Fruit fly (Drosophila melanogaster) whole organism, embryonic: Measurements from ENCODE around the gene oxt.

Experiments
- B-H1 ChIP-seq: fragments of 200-800 bp; sonication (Bioruptor generic); IDR thresholded peaks from 3 replicates; pipeline ENCODE4 v1.3.6; 2022; ENCODE audit warnings: missing biosample characterization, missing genetic modification characterization
- CG10274 ChIP-seq: fragments of 200-800 bp; sonication (Bioruptor generic); optimal IDR thresholded peaks from 3 replicates; lab custom pipeline; 2017; ENCODE audit warnings: missing biosample characterization, mild to moderate bottlenecking, missing genetic modification characterization
- CG12942 ChIP-seq: fragments of 200-800 bp; sonication (Bioruptor generic); optimal IDR thresholded peaks from 3 replicates; lab custom pipeline; 2016; ENCODE audit warnings: missing biosample characterization, missing genetic modification characterization
- CG1602 ChIP-seq: fragments of 200-800 bp; sonication (Bioruptor generic); optimal IDR thresholded peaks from 3 replicates; lab custom pipeline; 2016; ENCODE audit warnings: missing biosample characterization, missing genetic modification characterization
- CG1792 ChIP-seq: fragments of 200-800 bp; sonication (Bioruptor generic); optimal IDR thresholded peaks from 2 replicates; lab custom pipeline; 2016; ENCODE audit warnings: missing biosample characterization, missing genetic modification characterization
- CG18011 ChIP-seq: fragments of 200-800 bp; sonication (Bioruptor generic); optimal IDR thresholded peaks from 2 replicates; lab custom pipeline; 2017; ENCODE audit warnings: missing biosample characterization, missing genetic modification characterization, mild to moderate bottlenecking, moderate library complexity, missing genotype
- CG2120 ChIP-seq: fragments of 200-800 bp; sonication (Bioruptor generic); optimal IDR thresholded peaks from 3 replicates; lab custom pipeline; 2016; ENCODE audit warnings: missing biosample characterization, missing genetic modification characterization
- CG2712 ChIP-seq: fragments of 200-800 bp; optimal IDR thresholded peaks from 3 replicates; lab custom pipeline; 2019; ENCODE audit warnings: missing biosample characterization, mild to moderate bottlenecking, missing genetic modification characterization, moderate library complexity
- CG31224 ChIP-seq: fragments of 200-800 bp; sonication (Bioruptor generic); IDR thresholded peaks from 2 replicates; pipeline ENCODE4 v1.3.6; 2022; ENCODE audit warnings: missing biosample characterization, missing genetic modification characterization
- CG3407 ChIP-seq: fragments of 200-800 bp; sonication (Bioruptor generic); optimal IDR thresholded peaks from 2 replicates; lab custom pipeline; 2018; ENCODE audit warnings: missing biosample characterization, mild to moderate bottlenecking, missing genetic modification characterization
- CG4424 ChIP-seq: fragments of 200-800 bp; sonication (Bioruptor generic); optimal IDR thresholded peaks from 3 replicates; lab custom pipeline; 2016; ENCODE audit warnings: missing biosample characterization, missing genetic modification characterization
- CG4707 ChIP-seq: fragments of 200-800 bp; sonication (Bioruptor generic); optimal IDR thresholded peaks from 2 replicates; lab custom pipeline; 2018; ENCODE audit warnings: missing biosample characterization, mild to moderate bottlenecking, missing genetic modification characterization, moderate library complexity
- CG4820 ChIP-seq: fragments of 200-800 bp; sonication (Bioruptor generic); optimal IDR thresholded peaks from 3 replicates; lab custom pipeline; 2016; ENCODE audit warnings: missing biosample characterization, missing genetic modification characterization
- CG5245 ChIP-seq: fragments of 200-800 bp; sonication (Bioruptor generic); optimal IDR thresholded peaks from 3 replicates; lab custom pipeline; 2016; ENCODE audit warnings: missing biosample characterization, missing genetic modification characterization
- CG5953 ChIP-seq: fragments of 200-800 bp; sonication (Bioruptor generic); IDR thresholded peaks from 2 replicates; pipeline ENCODE4 v1.3.6; 2022; ENCODE audit warnings: missing biosample characterization, missing genetic modification characterization
- CG6175 ChIP-seq: fragments of 200-800 bp; sonication (Bioruptor generic); IDR thresholded peaks from 3 replicates; pipeline ENCODE4 v1.3.6; 2022; ENCODE audit warnings: missing biosample characterization, missing genetic modification characterization
- CG7963 ChIP-seq: fragments of 200-800 bp; sonication (Bioruptor generic); IDR thresholded peaks from 3 replicates; pipeline ENCODE4 v1.3.6; 2022; ENCODE audit warnings: missing biosample characterization, missing genetic modification characterization; ENCODE audit not compliant: partially characterized antibody
- CG8944 ChIP-seq: fragments of 200-800 bp; sonication (Bioruptor generic); optimal IDR thresholded peaks from 3 replicates; lab custom pipeline; 2016; ENCODE audit warnings: missing biosample characterization, missing genetic modification characterization
- D19A ChIP-seq: fragments of 200-800 bp; optimal IDR thresholded peaks from 3 replicates; lab custom pipeline; 2019; ENCODE audit warnings: missing biosample characterization, mild to moderate bottlenecking, missing genetic modification characterization, moderate library complexity
- D19B ChIP-seq: fragments of 200-800 bp; sonication (Bioruptor generic); optimal IDR thresholded peaks from 2 replicates; lab custom pipeline; 2017; ENCODE audit warnings: missing biosample characterization, mild to moderate bottlenecking, missing genetic modification characterization
- GATAe ChIP-seq: fragments of 200-800 bp; sonication (Bioruptor generic); conservative IDR thresholded peaks from 2 replicates; pipeline ENCODE4 v1.3.6; 2022; ENCODE audit warnings: missing biosample characterization, missing genetic modification characterization
- HLH4C ChIP-seq: fragments of 200-800 bp; sonication (Bioruptor generic); IDR thresholded peaks from 3 replicates; pipeline ENCODE4 v1.3.6; 2022; ENCODE audit warnings: missing biosample characterization, missing genetic modification characterization; ENCODE audit not compliant: partially characterized antibody
- HmgZ ChIP-seq: fragments of 200-800 bp; sonication (Bioruptor generic); optimal IDR thresholded peaks from 2 replicates; lab custom pipeline; 2018; ENCODE audit warnings: missing biosample characterization, mild to moderate bottlenecking, missing genetic modification characterization
- Hr51 ChIP-seq, 2 experiments: fragments of 200-800 bp; sonication (Bioruptor generic); optimal IDR thresholded peaks; 2 replicates in 1 of 2; 3 replicates in 1 of 2; lab custom pipeline; 2016 to 2018; ENCODE audit warnings: missing biosample characterization in 2 of 2, missing genetic modification characterization in 2 of 2, mild to moderate bottlenecking in 1 of 2, moderate library complexity in 1 of 2
- Kr ChIP-seq: fragments of 200-800 bp; sonication (Bioruptor generic); optimal IDR thresholded peaks from 2 replicates; lab custom pipeline; 2017; ENCODE audit warnings: missing biosample characterization, mild to moderate bottlenecking, missing genetic modification characterization
- Mes4 ChIP-seq: fragments of 200-800 bp; sonication (Bioruptor generic); optimal IDR thresholded peaks from 2 replicates; lab custom pipeline; 2016; ENCODE audit warnings: missing biosample characterization, missing genetic modification characterization
- Optix ChIP-seq: fragments of 200-800 bp; sonication (Bioruptor generic); IDR thresholded peaks from 3 replicates; pipeline ENCODE4 v1.3.6; 2022; ENCODE audit warnings: missing biosample characterization, missing genetic modification characterization
- Trl ChIP-seq, 3 experiments: fragments of >200 bp in 2 of 3; fragments of 200-800 bp in 1 of 3; sonication (Bioruptor generic) in 1 of 3; optimal IDR thresholded peaks; 2 replicates in 1 of 3; 3 replicates in 2 of 3; lab custom pipeline; 2016 to 2017; ENCODE audit warnings: missing biosample characterization in 1 of 3, missing genetic modification characterization in 1 of 3
- Vsx1 ChIP-seq: fragments of 200-800 bp; sonication (Bioruptor generic); optimal IDR thresholded peaks from 2 replicates; lab custom pipeline; 2017; ENCODE audit warnings: missing biosample characterization, mild to moderate bottlenecking, missing genetic modification characterization, missing genetic modification reagents
- YL-1 ChIP-seq: fragments of 200-800 bp; sonication (Bioruptor generic); optimal IDR thresholded peaks from 3 replicates; lab custom pipeline; 2017; ENCODE audit warnings: missing biosample characterization, mild to moderate bottlenecking, missing genetic modification characterization
- bigmax ChIP-seq: fragments of 200-800 bp; sonication (Bioruptor generic); optimal IDR thresholded peaks from 2 replicates; lab custom pipeline; 2018; ENCODE audit warnings: missing biosample characterization, mild to moderate bottlenecking, missing genetic modification characterization
- chm ChIP-seq: fragments of 200-800 bp; sonication (Bioruptor generic); IDR thresholded peaks from 2 replicates; pipeline ENCODE4 v1.3.6; 2022; ENCODE audit warnings: missing biosample characterization, missing genetic modification characterization
- dm ChIP-seq: fragments of 200-800 bp; sonication (Bioruptor generic); optimal IDR thresholded peaks from 3 replicates; lab custom pipeline; 2016; ENCODE audit warnings: missing biosample characterization, missing genetic modification characterization
- ewg ChIP-seq: fragments of 200-800 bp; sonication (Bioruptor generic); optimal IDR thresholded peaks from 3 replicates; lab custom pipeline; 2017; ENCODE audit warnings: mild to moderate bottlenecking, missing biosample characterization, missing genetic modification reagents, missing genetic modification characterization
- exex ChIP-seq: fragments of 200-800 bp; sonication (Bioruptor generic); optimal IDR thresholded peaks from 4 replicates; lab custom pipeline; 2018; ENCODE audit warnings: missing biosample characterization, mild to moderate bottlenecking, missing genetic modification characterization, moderate library complexity
- fd102C ChIP-seq: fragments of 200-800 bp; sonication (Bioruptor generic); optimal IDR thresholded peaks from 2 replicates; lab custom pipeline; 2018; ENCODE audit warnings: missing biosample characterization, mild to moderate bottlenecking, missing genetic modification characterization, moderate library complexity
- fu2 ChIP-seq: fragments of 200-800 bp; sonication (Bioruptor generic); optimal IDR thresholded peaks from 2 replicates; lab custom pipeline; 2016; ENCODE audit warnings: missing biosample characterization, missing genetic modification characterization
- gcm ChIP-seq: fragments of 200-800 bp; sonication (Bioruptor generic); optimal IDR thresholded peaks from 2 replicates; lab custom pipeline; 2019; ENCODE audit warnings: missing biosample characterization, mild to moderate bottlenecking, missing genetic modification characterization, moderate library complexity
- inv ChIP-seq: fragments of 200-800 bp; sonication (Bioruptor generic); IDR thresholded peaks from 2 replicates; pipeline ENCODE4 v1.3.6; 2022; ENCODE audit warnings: missing biosample characterization, missing genetic modification characterization; ENCODE audit not compliant: partially characterized antibody
- lbe ChIP-seq: fragments of 200-800 bp; sonication (Bioruptor generic); optimal IDR thresholded peaks from 2 replicates; lab custom pipeline; 2016; ENCODE audit warnings: missing biosample characterization, mild to moderate bottlenecking, missing genetic modification characterization
- lov ChIP-seq, 2 experiments: fragments of 200-800 bp in 1 of 2; fragments of >200 bp in 1 of 2; sonication (Bioruptor generic) in 1 of 2; IDR thresholded peaks in 1 of 2; optimal IDR thresholded peaks in 1 of 2; 2 replicates in 1 of 2; 3 replicates in 1 of 2; pipeline versions ENCODE4 v1.3.6 to Lab custom; 2017 to 2022; ENCODE audit warnings: missing biosample characterization in 1 of 2, missing genetic modification characterization in 1 of 2
- maf-S ChIP-seq: fragments of 200-800 bp; sonication (Bioruptor generic); optimal IDR thresholded peaks from 2 replicates; lab custom pipeline; 2016; ENCODE audit warnings: missing biosample characterization, missing genetic modification characterization
- odd ChIP-seq: fragments of 200-800 bp; sonication (Bioruptor generic); optimal IDR thresholded peaks from 2 replicates; lab custom pipeline; 2017; ENCODE audit warnings: missing biosample characterization, mild to moderate bottlenecking, missing genetic modification characterization
- pb ChIP-seq: fragments of 200-800 bp; sonication (Bioruptor generic); optimal IDR thresholded peaks from 3 replicates; lab custom pipeline; 2016; ENCODE audit warnings: missing biosample characterization, missing genetic modification characterization
- phol ChIP-seq: fragments of 200-800 bp; sonication (Bioruptor generic); optimal IDR thresholded peaks from 3 replicates; lab custom pipeline; 2018; ENCODE audit warnings: missing biosample characterization, mild to moderate bottlenecking, missing genetic modification characterization, moderate library complexity
- prd ChIP-seq, 3 experiments: fragments of >200 bp in 2 of 3; fragments of 200-800 bp in 1 of 3; sonication (Bioruptor generic) in 1 of 3; optimal IDR thresholded peaks in 2 of 3; IDR thresholded peaks in 1 of 3; 2 replicates in 2 of 3; 3 replicates in 1 of 3; pipeline versions ENCODE4 v1.3.6 to Lab custom; 2017 to 2022; ENCODE audit warnings: missing biosample characterization in 1 of 3, missing genetic modification characterization in 1 of 3
- vfl ChIP-seq: fragments of 200-800 bp; sonication (Bioruptor generic); optimal IDR thresholded peaks from 2 replicates; lab custom pipeline; 2016; ENCODE audit warnings: missing biosample characterization, missing genetic modification characterization
- yki ChIP-seq: fragments of >200 bp; optimal IDR thresholded peaks from 3 replicates; lab custom pipeline; 2018

The oxt gene

dm6 chr3L:2265692-2266444 is 3.4 kb upstream of the oxt start, which contains the start of the genes ecd and CG13806 (continued):
- peak; percentile 93 for TF ChIP-seq CG7963
- TF ChIP-seq yki (lab: Kevin White, UChicago): no peak
- no peak for TF ChIP-seq CG31224 (GFP tag; lab: Robert Waterston, UW)
- TF ChIP-seq Hr51 (GFP tag; optimal IDR thresholded peaks at IDR 0.05; lab: Kevin White, UChicago): peak in 1 of 2 experiments; percentile 41
- peak; percentile 85 for TF ChIP-seq HLH4C (GFP tag; lab: Robert Waterston, UW)
- no peak for TF ChIP-seq Kr
- peak; percentile 4 for TF ChIP-seq CG5245
- no peak for TF ChIP-seq odd (GFP tag; lab: Kevin White, UChicago)
- TF ChIP-seq D19B (GFP tag; lab: Kevin White, UChicago): no peak
- no peak for TF ChIP-seq Vsx1 (GFP tag; lab: Kevin White, UChicago)
- peak; percentile 23; the same call in 1 of the 3 replicates for TF ChIP-seq B-H1
- TF ChIP-seq vfl (GFP tag; lab: Kevin White, UChicago): peak; percentile 39
- TF ChIP-seq inv (GFP tag; lab: Robert Waterston, UW): peak; percentile 96
- no peak for TF ChIP-seq GATAe (GFP tag; lab: Robert Waterston, UW)
- no peak for TF ChIP-seq lov (optimal IDR thresholded peaks at IDR 0.05; lab: Kevin White, UChicago)
- no peak for TF ChIP-seq lov (GFP tag; IDR thresholded peaks at IDR 0.05; lab: Robert Waterston, UW)
- no peak for TF ChIP-seq exex (tag; lab: Kevin White, UChicago)
- no peak for TF ChIP-seq CG2712
- TF ChIP-seq CG1792 (GFP tag; lab: Kevin White, UChicago): no peak
- TF ChIP-seq CG4424 (GFP tag; lab: Kevin White, UChicago): peak; percentile 57
- peak; percentile 53 for TF ChIP-seq maf-S
- TF ChIP-seq CG8944 (GFP tag; lab: Kevin White, UChicago): peak; percentile 43
- no peak for TF ChIP-seq CG10274 (GFP tag; lab: Kevin White, UChicago)
- TF ChIP-seq CG6175: 0 out of 3 replicates have a peak, but pooled peaks have one; percentile 39
- peak; percentile 55 for TF ChIP-seq HmgZ (tag; lab: Kevin White, UChicago)
- TF ChIP-seq CG5953: no peak
- TF ChIP-seq CG2120 (GFP tag; lab: Kevin White, UChicago): peak; percentile 70
- TF ChIP-seq CG3407 (GFP tag; lab: Kevin White, UChicago): no peak
- TF ChIP-seq chm (GFP tag; lab: Robert Waterston, UW): no peak
- TF ChIP-seq prd (optimal IDR thresholded peaks at IDR 0.05; lab: Kevin White, UChicago): no peak
- peak; percentile 39; the same call in 1 of the 3 replicates for TF ChIP-seq prd (GFP tag; IDR thresholded peaks at IDR 0.05; lab: Robert Waterston, UW)
- no peak for TF ChIP-seq CG1602 (GFP tag; lab: Kevin White, UChicago)
- peak; percentile 59 for TF ChIP-seq dm
- TF ChIP-seq pb: no peak
- TF ChIP-seq gcm: no peak
- TF ChIP-seq ewg (GFP tag; lab: Kevin White, UChicago): peak; percentile 15
- TF ChIP-seq CG18011 (GFP tag; lab: Kevin White, UChicago): no peak
- TF ChIP-seq YL-1 (GFP tag; lab: Kevin White, UChicago): peak; percentile 63
- no peak for TF ChIP-seq Trl (optimal IDR thresholded peaks at IDR 0.05; lab: Kevin White, UChicago)
- peak; percentile 51 for TF ChIP-seq Trl (GFP tag; optimal IDR thresholded peaks at IDR 0.05; lab: Kevin White, UChicago)
- TF ChIP-seq D19A (tag; lab: Kevin White, UChicago): no peak
- no peak for TF ChIP-seq CG4707 (GFP tag; lab: Kevin White, UChicago)
- TF ChIP-seq lbe (GFP tag; lab: Kevin White, UChicago): no peak
- TF ChIP-seq Mes4 (GFP tag; lab: Kevin White, UChicago): peak; percentile 8
- peak; percentile 27 for TF ChIP-seq CG12942
- no peak for TF ChIP-seq bigmax
- TF ChIP-seq phol (tag; lab: Kevin White, UChicago): peak; percentile 74
- no peak for TF ChIP-seq Optix (GFP tag; lab: Robert Waterston, UW)
- no peak for TF ChIP-seq CG4820 (GFP tag; lab: Kevin White, UChicago)
- TF ChIP-seq fu2 (GFP tag; lab: Kevin White, UChicago): peak; percentile 21
- no peak for TF ChIP-seq fd102C
